Worm (Caenorhabditis elegans): Measurements from ENCODE around the gene F21A3.4.
A peak's percentile ranks its signal among the peaks of the same experiment; 100 is the strongest.

The F21A3.4 gene

ce11 chrV:15566511-15567178 is 30.2 kb downstream of the F21A3.4 start (continued):
- TF ChIP-seq ama-1 (optimal IDR thresholded peaks at IDR 0.05) (peak; percentile 96), ama-1 (GFP tag; optimal IDR thresholded peaks at IDR 0.05) (no peak), zfh-2 (GFP tag; conservative IDR thresholded peaks at IDR 0.05) (peak; percentile 64; the same call in 1 of the 2 replicates), lin-40 (tag; optimal IDR thresholded peaks at IDR 0.05) (peak; percentile 66), F37B4.10 (GFP tag; IDR thresholded peaks at IDR 0.05) (no peak), F39B2.1 (GFP tag; IDR thresholded peaks at IDR 0.05) (no peak), B0261.1 (tag; optimal IDR thresholded peaks at IDR 0.05) (no peak)

ce11 chrV:15567344-15567804 is 31.0 kb downstream of the F21A3.4 start, which contains the start of gene acs-2:
acs-2 (plus strand) TSS chrV:15567394.
- TF ChIP-seq hrde-1 (tag; optimal IDR thresholded peaks at IDR 0.05; ENCODE audit: borderline replicate concordance), result no peak
- TF ChIP-seq lag-1 (GFP tag; IDR thresholded peaks at IDR 0.05), result no peak
- no peak for TF ChIP-seq ceh-79 (tag; optimal IDR thresholded peaks at IDR 0.05)
- peak; percentile 85 for TF ChIP-seq ama-1 (optimal IDR thresholded peaks at IDR 0.05)
- TF ChIP-seq ama-1 (GFP tag; optimal IDR thresholded peaks at IDR 0.05), result no peak
- TF ChIP-seq nhr-80 (tag; optimal IDR thresholded peaks at IDR 0.05), result no peak
- no peak for TF ChIP-seq B0019.2 (GFP tag; conservative IDR thresholded peaks at IDR 0.05)
- no peak for TF ChIP-seq ztf-3 (GFP tag; optimal IDR thresholded peaks at IDR 0.05)
- TF ChIP-seq chd-7 (tag; optimal IDR thresholded peaks at IDR 0.05), result no peak
- TF ChIP-seq B0336.3 (GFP tag; IDR thresholded peaks at IDR 0.05), result no peak
- TF ChIP-seq xnd-1 (tag; optimal IDR thresholded peaks at IDR 0.05), result no peak
- peak; percentile 32; the same call in 1 of the 2 replicates for TF ChIP-seq hsf-1 (GFP tag; IDR thresholded peaks at IDR 0.05)
- TF ChIP-seq hmg-1.2 (GFP tag; IDR thresholded peaks at IDR 0.05), result no peak

- TF ChIP-seq F33H1.4 (GFP tag; IDR thresholded peaks at IDR 0.05) (no peak), attf-6 (GFP tag; IDR thresholded peaks at IDR 0.05) (no peak), nhr-120 (GFP tag; IDR thresholded peaks at IDR 0.05) (no peak), ama-1 (optimal IDR thresholded peaks at IDR 0.05) (peak; percentile 42), ama-1 (GFP tag; optimal IDR thresholded peaks at IDR 0.05) (no peak)
Observed at ce11 chrV:15568381-15568780, 32.0 kb downstream of the F21A3.4 start.

ce11 chrV:15569702-15570430 is 33.4 kb downstream of the F21A3.4 start, which contains the start of gene lsm-5:
lsm-5 (plus strand) TSS chrV:15570380.
- TF ChIP-seq ama-1 (optimal IDR thresholded peaks at IDR 0.05) (peak; percentile 77), ama-1 (GFP tag; optimal IDR thresholded peaks at IDR 0.05) (no peak), dpl-1 (GFP tag; optimal IDR thresholded peaks at IDR 0.05) (peak; percentile 57), lin-35 (GFP tag; optimal IDR thresholded peaks at IDR 0.05) (peak in 1 of 3 experiments; percentile 83), hsf-1 (GFP tag; IDR thresholded peaks at IDR 0.05) (0 out of 2 replicates have a peak, but pooled peaks have one; percentile 9), ccch-3 (GFP tag; optimal IDR thresholded peaks at IDR 0.05) (no peak), sea-2 (GFP tag; IDR thresholded peaks at IDR 0.05) (no peak), lin-54 (GFP tag; optimal IDR thresholded peaks at IDR 0.05) (peak; percentile 79), efl-1 (GFP tag; optimal IDR thresholded peaks at IDR 0.05) (peak; percentile 67), pbrm-1 (GFP tag; IDR thresholded peaks at IDR 0.05) (no peak), attf-3 (GFP tag; conservative IDR thresholded peaks at IDR 0.05) (peak; percentile 93), snpc-4 (GFP tag; optimal IDR thresholded peaks at IDR 0.05) (no peak), snpc-4 (tag; optimal IDR thresholded peaks at IDR 0.05) (peak in 1 of 4 experiments; percentile 25), cebp-1 (GFP tag; IDR thresholded peaks at IDR 0.05) (no peak), cebp-1 (tag; optimal IDR thresholded peaks at IDR 0.05) (peak; percentile 45), F23B12.7 (tag; optimal IDR thresholded peaks at IDR 0.05; ENCODE audit: insufficient read depth) (peak; percentile 49), him-1 (tag; optimal IDR thresholded peaks at IDR 0.05) (peak; percentile 34)
